Worm (Caenorhabditis elegans) whole organism, L2 larva: ENCODE data around the gene F16B3.3.

Experiments
- ama-1 ChIP-seq: fragments of 150-350 bp; optimal IDR thresholded peaks from 2 replicates; lab custom pipeline; 2018; ENCODE audit warnings: inconsistent platforms
- gmeb-1 ChIP-seq: fragments of 150-350 bp; optimal IDR thresholded peaks from 2 replicates; lab custom pipeline; 2014; ENCODE audit warnings: missing biosample characterization, missing genetic modification characterization
- lin-39 ChIP-seq: fragments of 150-350 bp; optimal IDR thresholded peaks from 2 replicates; lab custom pipeline; 2014; ENCODE audit warnings: missing biosample characterization, missing genetic modification reagents, missing genetic modification characterization
- lsy-2 ChIP-seq, 2 experiments: fragments of 150-350 bp in 1 of 2; sonication (generic microtip) in 1 of 2; optimal IDR thresholded peaks; 2 replicates each; lab custom pipeline; 2014 to 2017; ENCODE audit warnings: missing biosample characterization in 2 of 2, missing genetic modification characterization in 2 of 2
- mab-5 ChIP-seq: fragments of 150-350 bp; optimal IDR thresholded peaks from 2 replicates; lab custom pipeline; 2014; ENCODE audit warnings: missing biosample characterization, missing genetic modification characterization
- mbf-1 ChIP-seq: sonication (generic microtip); optimal IDR thresholded peaks from 2 replicates; lab custom pipeline; 2017; ENCODE audit warnings: missing biosample characterization, missing genetic modification characterization
- snpc-4 ChIP-seq: fragments of 150-350 bp; optimal IDR thresholded peaks from 2 replicates; lab custom pipeline; 2014; ENCODE audit warnings: missing biosample characterization, missing genetic modification characterization
- ztf-11 ChIP-seq: sonication (generic microtip); optimal IDR thresholded peaks from 2 replicates; lab custom pipeline; 2017; ENCODE audit warnings: missing biosample characterization, missing genetic modification characterization

DNA sequence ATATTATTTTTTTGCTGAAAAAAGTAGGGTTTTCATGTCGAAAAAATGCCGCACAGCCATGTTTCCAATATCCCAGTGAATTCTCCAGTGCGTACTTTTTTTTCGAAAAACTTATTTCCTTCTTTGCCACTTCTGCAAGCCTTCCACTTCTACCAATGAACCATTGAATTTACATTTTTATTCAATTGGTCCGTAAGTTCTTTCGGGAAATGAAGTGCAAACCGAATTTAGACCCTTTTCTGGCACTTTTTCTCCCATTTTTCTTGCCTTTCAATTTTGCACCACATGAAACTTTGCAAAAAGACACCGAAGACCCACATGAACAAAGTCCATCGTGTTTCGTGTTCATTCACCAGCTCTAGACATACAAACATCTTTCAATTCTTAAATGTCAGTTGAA, 25.0 kb upstream of the F16B3.3 start:
- no peak for TF ChIP-seq mab-5
- no peak for TF ChIP-seq snpc-4 (tag; lab: Kevin White, UChicago)
- no peak for TF ChIP-seq ztf-11 (tag; lab: Kevin White, UChicago)
- TF ChIP-seq lsy-2 (tag; optimal IDR thresholded peaks at IDR 0.05; lab: Kevin White, UChicago) = no peak
- TF ChIP-seq ama-1 (lab: Kevin White, UChicago) = no peak
- no peak for TF ChIP-seq mbf-1 (tag; lab: Kevin White, UChicago)
- no peak for TF ChIP-seq lin-39 (tag; lab: Kevin White, UChicago)
- TF ChIP-seq gmeb-1 (tag; lab: Kevin White, UChicago) = no peak
